Worm (Caenorhabditis elegans) whole organism, early embryonic: ENCODE data around the gene Y22D7AL.4.

Experiments used
- B0310.2 ChIP-seq: sonication (generic microtip); optimal IDR thresholded peaks from 2 replicates; lab custom pipeline; 2016; ENCODE audit warnings: mild to moderate bottlenecking, missing genetic modification characterization, missing compliant biosample characterization
- F13C5.2 ChIP-seq: sonication (generic microtip); optimal IDR thresholded peaks from 2 replicates; lab custom pipeline; 2017; ENCODE audit warnings: mild to moderate bottlenecking, missing genetic modification characterization, inconsistent platforms, missing compliant biosample characterization
- aly-1 ChIP-seq: sonication (generic microtip); optimal IDR thresholded peaks from 2 replicates; lab custom pipeline; 2016; ENCODE audit warnings: missing genetic modification characterization, missing compliant biosample characterization
- ama-1 ChIP-seq: fragments of 150-350 bp; optimal IDR thresholded peaks from 2 replicates; lab custom pipeline; 2014
- ceh-13 ChIP-seq: fragments of 200-800 bp; sonication (Bioruptor generic); optimal IDR thresholded peaks from 2 replicates; lab custom pipeline; 2018; ENCODE audit warnings: mild to moderate bottlenecking, missing genetic modification characterization, missing compliant biosample characterization
- ceh-36 ChIP-seq: sonication (generic microtip); optimal IDR thresholded peaks from 2 replicates; lab custom pipeline; 2016; ENCODE audit warnings: missing genetic modification characterization, inconsistent platforms, missing compliant biosample characterization
- ets-7 ChIP-seq: sonication (generic microtip); optimal IDR thresholded peaks from 2 replicates; lab custom pipeline; 2016; ENCODE audit warnings: missing genotype, missing genetic modification characterization, missing compliant biosample characterization
- flt-1 ChIP-seq: fragments of 200-800 bp; sonication (Bioruptor generic); IDR thresholded peaks from 2 replicates; pipeline ENCODE4 v1.3.6; 2022; ENCODE audit warnings: missing genetic modification characterization, missing compliant biosample characterization
- hmbx-1 ChIP-seq: sonication (generic microtip); optimal IDR thresholded peaks from 2 replicates; lab custom pipeline; 2016; ENCODE audit warnings: mild to moderate bottlenecking, missing genetic modification characterization, missing compliant biosample characterization
- hmg-4 ChIP-seq: fragments of 200-800 bp; sonication (Bioruptor generic); optimal IDR thresholded peaks from 2 replicates; lab custom pipeline; 2018; ENCODE audit warnings: mild to moderate bottlenecking, missing genetic modification characterization, missing compliant biosample characterization
- hnd-1 ChIP-seq: sonication (generic microtip); optimal IDR thresholded peaks from 2 replicates; lab custom pipeline; 2016; ENCODE audit warnings: missing genetic modification characterization, missing compliant biosample characterization
- pes-1 ChIP-seq: fragments of 200-800 bp; sonication (Bioruptor generic); IDR thresholded peaks from 2 replicates; pipeline ENCODE4 v1.3.6; 2022; ENCODE audit warnings: missing genetic modification reagents, missing genetic modification characterization, missing compliant biosample characterization
- scrt-1 ChIP-seq: fragments of 200-800 bp; sonication (Bioruptor generic); IDR thresholded peaks from 2 replicates; pipeline ENCODE4 v1.3.6; 2022; ENCODE audit warnings: missing genetic modification characterization, missing compliant biosample characterization
- sea-1 ChIP-seq: fragments of 200-800 bp; sonication (Bioruptor generic); conservative IDR thresholded peaks from 2 replicates; pipeline ENCODE4 v1.3.6; 2022; ENCODE audit warnings: missing genetic modification characterization, missing compliant biosample characterization
- tbx-11 ChIP-seq: fragments of 200-800 bp; sonication (Bioruptor generic); IDR thresholded peaks from 2 replicates; pipeline ENCODE4 v1.3.6; 2022; ENCODE audit warnings: missing genetic modification characterization, missing compliant biosample characterization
- tbx-37 ChIP-seq: fragments of 200-800 bp; sonication (Bioruptor generic); conservative IDR thresholded peaks from 2 replicates; pipeline ENCODE4 v1.3.6; 2022; ENCODE audit warnings: missing genetic modification reagents, missing genetic modification characterization, missing compliant biosample characterization
- tra-4 ChIP-seq: sonication (generic microtip); optimal IDR thresholded peaks from 2 replicates; lab custom pipeline; 2017; ENCODE audit warnings: missing genetic modification characterization, missing compliant biosample characterization

The Y22D7AL.4 gene

ce11 chrIII:1626524-1626923 is at the start of gene Y22D7AL.4:
Gene Y22D7AL.4, plus strand, starts transcription at chrIII:1626632.
- no peak for TF ChIP-seq tbx-37 (GFP tag; lab: Robert Waterston, UW)
- TF ChIP-seq F13C5.2 (tag; lab: Kevin White, UChicago): no peak
- TF ChIP-seq hmg-4: no peak

ce11 chrIII:1578566-1578965 is 47.9 kb upstream of the Y22D7AL.4 start:
- TF ChIP-seq hmbx-1: no peak
- TF ChIP-seq F13C5.2 (tag; lab: Kevin White, UChicago): no peak

ce11 chrIII:1579001-1579400 is 47.4 kb upstream of the Y22D7AL.4 start:
- no peak for TF ChIP-seq hmbx-1
- TF ChIP-seq F13C5.2 (tag; lab: Kevin White, UChicago): no peak

DNA sequence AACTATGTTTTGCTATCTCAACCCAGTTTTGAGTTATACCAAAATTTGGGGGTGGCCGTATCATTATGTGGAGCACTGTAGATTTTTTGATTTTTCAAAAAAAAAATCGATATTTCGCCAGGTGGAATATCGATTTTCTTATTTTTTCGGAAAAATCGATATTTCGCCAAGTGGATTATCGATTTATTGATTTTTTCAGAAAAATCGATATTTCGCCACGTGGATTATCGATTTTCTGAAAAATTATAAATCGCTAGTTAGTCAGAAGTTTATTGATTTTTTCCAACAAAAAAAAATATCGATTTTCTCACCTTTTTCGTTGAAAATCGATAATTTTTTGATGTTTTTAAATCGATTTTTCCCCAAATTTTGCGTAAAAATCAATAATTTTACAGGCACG is 46.3 kb upstream of the Y22D7AL.4 start:
- TF ChIP-seq tbx-11 (no peak), tbx-37 (GFP tag; lab: Robert Waterston, UW) (no peak), ama-1 (no peak), hnd-1 (no peak), F13C5.2 (tag; lab: Kevin White, UChicago) (no peak), hmbx-1 (no peak), B0310.2 (tag; lab: Kevin White, UChicago) (no peak), pes-1 (GFP tag; lab: Robert Waterston, UW) (no peak), tra-4 (tag; lab: Kevin White, UChicago) (no peak), flt-1 (GFP tag; lab: Robert Waterston, UW) (no peak), ceh-13 (no peak), sea-1 (GFP tag; lab: Robert Waterston, UW) (no peak), ceh-36 (no peak), aly-1 (tag; lab: Kevin White, UChicago) (no peak), scrt-1 (no peak), hmg-4 (no peak), ets-7 (tag; lab: Kevin White, UChicago) (no peak)

DNA sequence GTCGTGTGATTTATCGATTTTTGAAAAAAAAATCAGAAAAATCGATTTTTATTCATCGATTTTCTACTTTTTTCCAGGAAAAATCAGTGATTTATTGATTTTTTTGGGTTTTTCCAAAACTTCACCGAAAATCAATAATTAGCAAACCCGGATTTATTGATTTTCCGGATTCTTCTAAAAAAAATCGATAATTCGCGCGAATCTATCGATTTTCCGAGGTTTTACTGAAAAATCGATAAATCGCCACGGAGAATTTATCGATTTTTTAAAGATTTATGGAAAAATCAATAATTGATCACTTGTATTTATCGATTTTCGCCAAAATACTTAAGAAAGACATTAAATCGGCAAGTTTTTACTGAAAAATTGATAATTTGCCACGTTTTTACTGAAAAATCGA is 42.9 kb upstream of the Y22D7AL.4 start:
- TF ChIP-seq ceh-13 (no peak), ama-1 (no peak), aly-1 (tag; lab: Kevin White, UChicago) (no peak), tbx-11 (no peak), sea-1 (GFP tag; lab: Robert Waterston, UW) (no peak), tra-4 (tag; lab: Kevin White, UChicago) (no peak), ceh-36 (no peak), tbx-37 (GFP tag; lab: Robert Waterston, UW) (no peak), pes-1 (GFP tag; lab: Robert Waterston, UW) (no peak), hmg-4 (no peak), ets-7 (tag; lab: Kevin White, UChicago) (no peak), scrt-1 (no peak), F13C5.2 (tag; lab: Kevin White, UChicago) (no peak), hmbx-1 (no peak), B0310.2 (tag; lab: Kevin White, UChicago) (no peak), flt-1 (GFP tag; lab: Robert Waterston, UW) (no peak)

DNA sequence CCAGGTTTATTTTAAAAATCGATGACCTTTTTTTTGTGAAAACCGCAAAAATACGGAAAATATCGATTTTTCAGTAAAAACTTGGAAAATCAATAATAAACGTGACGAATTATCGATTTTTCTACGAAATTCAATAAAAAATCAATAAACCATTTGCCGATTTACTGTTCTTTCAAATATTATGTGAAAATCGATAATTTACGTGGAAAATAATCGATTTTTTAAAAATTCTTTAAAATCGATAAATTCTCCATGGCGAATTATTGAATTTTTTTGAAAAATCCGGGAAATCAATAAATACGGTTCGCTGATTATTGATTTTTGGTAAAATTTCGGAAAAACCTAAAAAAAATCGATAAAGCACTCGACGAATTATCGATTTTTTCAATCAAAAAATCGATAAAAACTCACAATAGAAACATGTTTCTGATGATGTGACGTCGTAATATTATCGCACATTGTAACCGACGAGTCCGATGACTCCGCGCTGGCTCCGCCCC is 42.2 kb upstream of the Y22D7AL.4 start:
- TF ChIP-seq ama-1 (no peak), pes-1 (GFP tag; lab: Robert Waterston, UW) (no peak), hmg-4 (no peak), tra-4 (tag; lab: Kevin White, UChicago) (no peak)

DNA sequence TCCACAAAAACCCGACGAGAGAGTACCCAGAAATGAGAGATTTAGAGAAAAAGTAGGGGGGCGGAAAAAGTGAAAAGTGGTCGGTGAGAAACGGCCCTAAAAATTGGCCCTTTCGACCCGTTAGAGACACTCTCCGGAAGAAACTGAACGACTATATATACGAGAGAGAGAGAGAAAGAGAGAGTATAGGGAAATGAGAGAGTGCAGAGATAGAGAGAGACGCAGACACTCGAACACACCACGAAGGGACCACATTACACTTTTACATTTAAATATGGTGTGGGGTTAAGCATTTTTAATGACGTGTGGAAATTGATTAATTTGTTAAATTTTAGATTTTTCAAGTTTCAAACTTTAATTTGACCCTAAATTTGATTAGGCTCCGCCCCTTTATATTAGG is 34.8 kb upstream of the Y22D7AL.4 start:
- TF ChIP-seq aly-1 (tag; lab: Kevin White, UChicago) (no peak), scrt-1 (0 out of 2 replicates have a peak, but pooled peaks have one; percentile 22)

- TF ChIP-seq pes-1 (GFP tag; lab: Robert Waterston, UW) (peak; percentile 54; the same call in 1 of the 2 replicates), ceh-36 (no peak)
Measured at ce11 chrIII:1598927-1599326, 27.5 kb upstream of the Y22D7AL.4 start.

- TF ChIP-seq tra-4 (tag; lab: Kevin White, UChicago) (no peak), B0310.2 (tag; lab: Kevin White, UChicago) (no peak), ets-7 (tag; lab: Kevin White, UChicago) (no peak), pes-1 (GFP tag; lab: Robert Waterston, UW) (peak; percentile 69), flt-1 (GFP tag; lab: Robert Waterston, UW) (peak; percentile 48; the same call in 1 of the 2 replicates), tbx-37 (GFP tag; lab: Robert Waterston, UW) (no peak), tbx-11 (peak; percentile 53; the same call in 1 of the 2 replicates), hmg-4 (no peak)
Measured at ce11 chrIII:1600670-1601194, 25.7 kb upstream of the Y22D7AL.4 start, which contains the start of gene sms-3. Gene sms-3, minus strand, starts transcription at chrIII:1601144.
